Fruit fly (Drosophila melanogaster): Measurements from ENCODE around the gene Jon25Biii.
A peak's percentile ranks its signal among the peaks of the same experiment; 100 is the strongest.

Jon25Biii gene

dm6 chr2L:4915715-4916153 lies 34.8 kb downstream of the Jon25Biii start (continued):
- TF ChIP-seq cyc (GFP tag; optimal IDR thresholded peaks at IDR 0.05) = no peak
- peak; percentile 58 for TF ChIP-seq CG3032 (tag; optimal IDR thresholded peaks at IDR 0.05)
- peak; percentile 62 for TF ChIP-seq OdsH (GFP tag; optimal IDR thresholded peaks at IDR 0.05)
- no peak for TF ChIP-seq Lpt (GFP tag; optimal IDR thresholded peaks at IDR 0.05)
- no peak for TF ChIP-seq lz (GFP tag; optimal IDR thresholded peaks at IDR 0.05)
- TF ChIP-seq Met (GFP tag; optimal IDR thresholded peaks at IDR 0.05) = peak; percentile 23
- TF ChIP-seq CG10669 (GFP tag; optimal IDR thresholded peaks at IDR 0.05) = peak; percentile 30
- peak; percentile 53 for TF ChIP-seq dsx (GFP tag; optimal IDR thresholded peaks at IDR 0.05; ENCODE audit: poor library complexity, severe bottlenecking)
- TF ChIP-seq CG11762 (GFP tag; optimal IDR thresholded peaks at IDR 0.05; ENCODE audit: insufficient read depth) = peak; percentile 9
- no peak for TF ChIP-seq eg (GFP tag; IDR thresholded peaks at IDR 0.05)
- peak; percentile 4 for TF ChIP-seq Hr4 (GFP tag; optimal IDR thresholded peaks at IDR 0.05)
- peak; percentile 26 for TF ChIP-seq topi (GFP tag; optimal IDR thresholded peaks at IDR 0.05)

dm6 chr2L:4907986-4908385 lies 42.6 kb downstream of the Jon25Biii start:
- peak; percentile 30 for TF ChIP-seq CG34406 (GFP tag; optimal IDR thresholded peaks at IDR 0.05)
- TF ChIP-seq CG6792 (GFP tag; optimal IDR thresholded peaks at IDR 0.05) = peak; percentile 20
- TF ChIP-seq vri (GFP tag; optimal IDR thresholded peaks at IDR 0.05) = no peak
- TF ChIP-seq Ets21C (GFP tag; optimal IDR thresholded peaks at IDR 0.05) = no peak
- TF ChIP-seq CG6276 (GFP tag; optimal IDR thresholded peaks at IDR 0.05) = peak; percentile 86
- peak; percentile 36 for TF ChIP-seq fkh (GFP tag; optimal IDR thresholded peaks at IDR 0.05)
- peak; percentile 89 for TF ChIP-seq Eip78C (GFP tag)
- TF ChIP-seq fd59A (GFP tag; optimal IDR thresholded peaks at IDR 0.05) = no peak
- peak; percentile 92 for TF ChIP-seq CG15336 (GFP tag; IDR thresholded peaks at IDR 0.05)
- TF ChIP-seq CG11294 (GFP tag; IDR thresholded peaks at IDR 0.05) = peak; percentile 66
- TF ChIP-seq CG10631 (GFP tag; optimal IDR thresholded peaks at IDR 0.05) = peak; percentile 43
- TF ChIP-seq dsx (GFP tag; optimal IDR thresholded peaks at IDR 0.05; ENCODE audit: poor library complexity, severe bottlenecking) = no peak
- TF ChIP-seq Sox14 (GFP tag; optimal IDR thresholded peaks at IDR 0.05) = no peak
- TF ChIP-seq Gug (GFP tag; IDR thresholded peaks at IDR 0.05) = peak; percentile 65; the same call in 1 of the 2 replicates
- TF ChIP-seq Eip93F (GFP tag; optimal IDR thresholded peaks at IDR 0.05) = no peak
- peak; percentile 17 for TF ChIP-seq CG16779 (tag; optimal IDR thresholded peaks at IDR 0.05)
- no peak for TF ChIP-seq fd85E (GFP tag; optimal IDR thresholded peaks at IDR 0.05)
- no peak for TF ChIP-seq topi (GFP tag; optimal IDR thresholded peaks at IDR 0.05)
- TF ChIP-seq CG3032 (tag; optimal IDR thresholded peaks at IDR 0.05) = no peak
- peak in 1 of 2 experiments; percentile 43 for TF ChIP-seq salr (GFP tag; optimal IDR thresholded peaks at IDR 0.05)
- TF ChIP-seq CG11902 (GFP tag; optimal IDR thresholded peaks at IDR 0.05) = no peak
- peak; percentile 38 for TF ChIP-seq CG7368 (GFP tag; optimal IDR thresholded peaks at IDR 0.05)
- peak; percentile 75; the same call in 2 of the 3 replicates for TF ChIP-seq CG6163 (GFP tag; IDR thresholded peaks at IDR 0.05)
- no peak for TF ChIP-seq acj6 (GFP tag; optimal IDR thresholded peaks at IDR 0.05)
- TF ChIP-seq net (GFP tag; optimal IDR thresholded peaks at IDR 0.05) = peak; percentile 74
- peak; percentile 87 for TF ChIP-seq CG8119 (GFP tag; IDR thresholded peaks at IDR 0.05)
- no peak for TF ChIP-seq CG31627 (GFP tag; optimal IDR thresholded peaks at IDR 0.05)
- TF ChIP-seq Lpt (GFP tag; optimal IDR thresholded peaks at IDR 0.05) = peak; percentile 20
- TF ChIP-seq lz (GFP tag; optimal IDR thresholded peaks at IDR 0.05) = no peak
- TF ChIP-seq achi (GFP tag; optimal IDR thresholded peaks at IDR 0.05) = peak; percentile 51
- TF ChIP-seq CG8319 (GFP tag; optimal IDR thresholded peaks at IDR 0.05) = no peak
- peak; percentile 10 for TF ChIP-seq cyc (GFP tag; optimal IDR thresholded peaks at IDR 0.05)
- TF ChIP-seq CG6808 (GFP tag; optimal IDR thresholded peaks at IDR 0.05) = no peak
- TF ChIP-seq esn (GFP tag; optimal IDR thresholded peaks at IDR 0.05) = no peak
- TF ChIP-seq CG10669 (GFP tag; optimal IDR thresholded peaks at IDR 0.05) = peak; percentile 8
- peak; percentile 33 for TF ChIP-seq CG11762 (GFP tag; optimal IDR thresholded peaks at IDR 0.05; ENCODE audit: insufficient read depth)
- TF ChIP-seq pdm3 (GFP tag; optimal IDR thresholded peaks at IDR 0.05) = peak; percentile 46
- TF ChIP-seq eg (GFP tag; IDR thresholded peaks at IDR 0.05) = peak; percentile 91
- peak; percentile 17 for TF ChIP-seq dac (GFP tag; optimal IDR thresholded peaks at IDR 0.05)
- no peak for TF ChIP-seq ss (GFP tag; optimal IDR thresholded peaks at IDR 0.05)
- no peak for TF ChIP-seq Blimp-1 (GFP tag; optimal IDR thresholded peaks at IDR 0.05)
- no peak for TF ChIP-seq CG6854 (GFP tag; optimal IDR thresholded peaks at IDR 0.05)
- TF ChIP-seq spab (GFP tag; optimal IDR thresholded peaks at IDR 0.05) = no peak
- TF ChIP-seq CG3919 (GFP tag; optimal IDR thresholded peaks at IDR 0.05) = peak; percentile 49
- TF ChIP-seq Sox15 (GFP tag; optimal IDR thresholded peaks at IDR 0.05) = peak; percentile 20

All from whole organism, prepupa.